Worm (Caenorhabditis elegans): ENCODE results near the gene F55G1.7.

- TF ChIP-seq unc-62 (GFP tag; optimal IDR thresholded peaks at IDR 0.05) = no peak
- TF ChIP-seq nhr-12 (tag; optimal IDR thresholded peaks at IDR 0.05) = no peak
- no peak for TF ChIP-seq nhr-11 (tag; optimal IDR thresholded peaks at IDR 0.05)
- TF ChIP-seq mdl-1 (tag; optimal IDR thresholded peaks at IDR 0.05) = no peak
- no peak for TF ChIP-seq ztf-11 (tag; optimal IDR thresholded peaks at IDR 0.05)
- no peak for TF ChIP-seq blmp-1 (tag; optimal IDR thresholded peaks at IDR 0.05; ENCODE audit: insufficient read depth)
These were observed 23.6 kb downstream of the F55G1.7 start, which contains the start of gene B0496.1 for ce11 chrIV:7445995-7446394.
